Fruit fly (Drosophila melanogaster): ENCODE measurements around the gene SH3PX1.

dm6 chr3L:9703495-9703894, 10.1 kb downstream of the SH3PX1 start, which contains the start of gene CG6761:
- no peak for TF ChIP-seq CTCF (optimal IDR thresholded peaks at IDR 0.05)
- no peak for TF ChIP-seq CG8478 (optimal IDR thresholded peaks at IDR 0.05)

Measured in S2 (cell line).